Fruit fly (Drosophila melanogaster): Measurements from ENCODE around the gene CG13728.

CG13728 gene

dm6 chr3L:17399014-17399413, 16.5 kb upstream of the CG13728 start:
- TF ChIP-seq Mnt (GFP tag; optimal IDR thresholded peaks at IDR 0.05) (no peak), CG11617 (GFP tag; optimal IDR thresholded peaks at IDR 0.05) (no peak), Hr96 (GFP tag; optimal IDR thresholded peaks at IDR 0.05) (no peak), bab1 (GFP tag; optimal IDR thresholded peaks at IDR 0.05) (no peak), kay (GFP tag; ENCODE audit: borderline replicate concordance) (no peak)

- TF ChIP-seq Mnt (GFP tag; optimal IDR thresholded peaks at IDR 0.05): no peak
- no peak for TF ChIP-seq CG33017 (tag; optimal IDR thresholded peaks at IDR 0.05)
- TF ChIP-seq cic (GFP tag; optimal IDR thresholded peaks at IDR 0.05): no peak
- no peak for TF ChIP-seq CG12768 (GFP tag; optimal IDR thresholded peaks at IDR 0.05)
- no peak for TF ChIP-seq Hr96 (GFP tag; optimal IDR thresholded peaks at IDR 0.05)
- no peak for TF ChIP-seq CG7101 (tag; optimal IDR thresholded peaks at IDR 0.05)
- TF ChIP-seq kay (GFP tag; ENCODE audit: borderline replicate concordance): no peak
Observed at dm6 chr3L:17394435-17395017, 12.0 kb upstream of the CG13728 start.

DNA sequence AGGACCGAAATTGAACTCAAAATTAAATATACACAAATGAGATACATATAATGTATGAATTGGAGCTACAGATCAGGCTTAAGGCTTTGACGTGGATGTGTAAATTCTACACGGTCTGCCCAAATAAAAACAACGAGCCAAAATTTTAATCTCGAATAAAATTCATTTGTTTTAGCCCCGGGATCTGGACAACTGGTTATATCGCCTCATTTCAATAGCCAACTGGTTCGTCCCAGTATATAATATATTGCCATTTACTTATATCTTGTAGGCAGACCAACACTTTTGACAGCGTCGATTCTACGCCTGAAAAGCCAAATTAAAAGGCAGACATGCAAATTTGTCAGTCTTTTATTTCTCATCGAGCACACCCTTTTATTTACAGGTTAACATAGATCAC, 10.6 kb upstream of the CG13728 start:
- TF ChIP-seq CG12768 (GFP tag; optimal IDR thresholded peaks at IDR 0.05) (no peak), CG7101 (tag; optimal IDR thresholded peaks at IDR 0.05) (no peak), cnc (optimal IDR thresholded peaks at IDR 0.05) (no peak)

dm6 chr3L:17392412-17392811, 9.9 kb upstream of the CG13728 start:
- no peak for TF ChIP-seq kay (GFP tag; ENCODE audit: borderline replicate concordance)
- TF ChIP-seq cic (GFP tag; optimal IDR thresholded peaks at IDR 0.05): no peak
- no peak for TF ChIP-seq Crg-1 (GFP tag; optimal IDR thresholded peaks at IDR 0.05)
- no peak for TF ChIP-seq CG7101 (tag; optimal IDR thresholded peaks at IDR 0.05)
- no peak for TF ChIP-seq Mnt (GFP tag; optimal IDR thresholded peaks at IDR 0.05)
- TF ChIP-seq cnc (optimal IDR thresholded peaks at IDR 0.05): no peak
- no peak for TF ChIP-seq CG33017 (tag; optimal IDR thresholded peaks at IDR 0.05)
- TF ChIP-seq CG7045 (GFP tag; optimal IDR thresholded peaks at IDR 0.05): no peak
- TF ChIP-seq CG12768 (GFP tag; optimal IDR thresholded peaks at IDR 0.05): no peak
- TF ChIP-seq Hr96 (GFP tag; optimal IDR thresholded peaks at IDR 0.05): no peak
- TF ChIP-seq CG1620 (GFP tag; optimal IDR thresholded peaks at IDR 0.05): no peak
- TF ChIP-seq CG11617 (GFP tag; optimal IDR thresholded peaks at IDR 0.05): no peak
- no peak for TF ChIP-seq CG5204 (GFP tag; optimal IDR thresholded peaks at IDR 0.05)
- no peak for TF ChIP-seq Clk (GFP tag; optimal IDR thresholded peaks at IDR 0.05)
- TF ChIP-seq ovo (GFP tag; optimal IDR thresholded peaks at IDR 0.05): no peak
- TF ChIP-seq tj (GFP tag; optimal IDR thresholded peaks at IDR 0.05): no peak

dm6 chr3L:17391132-17391531, 8.6 kb upstream of the CG13728 start:
- TF ChIP-seq Crg-1 (GFP tag; optimal IDR thresholded peaks at IDR 0.05) (no peak), CG11617 (GFP tag; optimal IDR thresholded peaks at IDR 0.05) (no peak), ovo (GFP tag; optimal IDR thresholded peaks at IDR 0.05) (no peak)

dm6 chr3L:17388895-17389294, 6.4 kb upstream of the CG13728 start, which contains the start of gene CG13731:
Gene CG13731 (minus strand): TSS chr3L:17388956.
- TF ChIP-seq CG1620 (GFP tag; optimal IDR thresholded peaks at IDR 0.05) (no peak), tj (GFP tag; optimal IDR thresholded peaks at IDR 0.05) (no peak)

DNA sequence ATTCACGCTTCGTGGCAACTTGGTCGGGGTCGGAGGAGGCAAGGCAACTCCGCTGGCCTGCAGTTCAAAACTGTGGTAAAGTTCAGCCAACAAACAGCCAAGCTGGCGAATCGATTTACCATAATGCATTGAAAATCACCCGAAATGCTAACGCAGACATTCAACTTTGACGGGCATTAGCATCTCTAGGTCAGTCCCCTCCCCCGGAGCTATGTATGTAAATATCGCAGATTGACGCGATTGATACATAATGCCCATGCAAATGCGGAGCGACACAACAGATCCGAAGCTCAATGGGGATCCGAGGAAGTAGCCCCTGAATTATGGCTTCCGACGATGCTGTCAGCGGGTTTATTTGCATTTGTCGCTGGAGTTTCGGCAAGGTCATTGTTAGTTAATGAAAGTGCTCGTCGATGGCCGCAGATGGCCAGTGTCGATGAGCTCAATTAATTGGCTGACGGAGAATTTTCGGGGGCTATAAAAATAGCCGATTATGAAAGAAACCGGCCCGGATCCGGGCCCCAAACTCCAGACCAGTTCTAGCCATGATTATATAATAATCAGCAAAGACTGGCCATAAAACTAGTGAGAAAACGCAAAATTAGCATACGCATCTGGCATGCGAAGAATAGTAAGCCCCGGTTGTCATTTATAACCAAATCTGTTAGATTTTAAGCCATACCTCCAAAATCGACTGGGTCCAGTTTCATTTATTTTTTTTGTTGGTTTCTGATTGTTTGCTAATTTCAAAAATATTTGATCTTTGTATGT, 4.3 kb upstream of the CG13728 start:
- TF ChIP-seq CG14711 (tag; optimal IDR thresholded peaks at IDR 0.05): no peak
- TF ChIP-seq CG7045 (GFP tag; optimal IDR thresholded peaks at IDR 0.05): no peak
- no peak for TF ChIP-seq Hr96 (GFP tag; optimal IDR thresholded peaks at IDR 0.05)
- TF ChIP-seq kay (GFP tag; ENCODE audit: borderline replicate concordance): no peak
- no peak for TF ChIP-seq CG1620 (GFP tag; optimal IDR thresholded peaks at IDR 0.05)
- TF ChIP-seq Clk (GFP tag; optimal IDR thresholded peaks at IDR 0.05): no peak
- no peak for TF ChIP-seq CG33017 (tag; optimal IDR thresholded peaks at IDR 0.05)
- TF ChIP-seq CG7101 (tag; optimal IDR thresholded peaks at IDR 0.05): no peak
- TF ChIP-seq toe (GFP tag; optimal IDR thresholded peaks at IDR 0.05): no peak
- TF ChIP-seq cnc (optimal IDR thresholded peaks at IDR 0.05): no peak

dm6 chr3L:17383714-17384113, 1.2 kb upstream of the CG13728 start:
- no peak for TF ChIP-seq cnc (optimal IDR thresholded peaks at IDR 0.05)

DNA sequence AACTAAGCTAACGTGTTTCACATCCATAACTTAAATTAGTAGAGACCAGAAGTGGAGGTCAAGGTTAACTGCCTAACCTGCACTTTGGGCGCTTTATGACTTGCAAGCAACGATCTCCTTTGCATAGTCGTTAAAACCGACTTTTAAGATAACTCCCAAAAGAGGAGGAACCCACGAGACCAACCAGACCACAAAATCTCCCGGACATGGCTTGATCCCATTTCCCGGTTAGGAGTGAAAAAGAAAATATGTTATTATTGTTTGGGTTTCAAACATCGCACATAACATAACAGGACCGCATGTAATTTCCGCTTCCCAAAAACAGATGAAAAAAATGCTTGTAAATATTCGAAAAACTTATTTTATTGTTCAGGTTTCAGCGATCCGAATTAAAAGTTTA, 757 bp upstream of the CG13728 start:
- TF ChIP-seq cic (GFP tag; optimal IDR thresholded peaks at IDR 0.05) (no peak), pad (GFP tag; optimal IDR thresholded peaks at IDR 0.05) (no peak)

Data from whole organism, adult.